Fruit fly (Drosophila melanogaster): ENCODE data around the gene mthl1.
A peak's percentile ranks its signal among the peaks of the same experiment; 100 is the strongest.

- TF ChIP-seq pan (optimal IDR thresholded peaks at IDR 0.05) (no peak), Dfd (GFP tag; optimal IDR thresholded peaks at IDR 0.05) (no peak), usp (GFP tag; optimal IDR thresholded peaks at IDR 0.05) (no peak), HLH106 (tag; optimal IDR thresholded peaks at IDR 0.05) (peak; percentile 75), psq (GFP tag; optimal IDR thresholded peaks at IDR 0.05) (peak; percentile 56), CG32264 (GFP tag; optimal IDR thresholded peaks at IDR 0.05) (peak; percentile 10)
Measured at dm6 chrX:16640260-16641100, at the start of gene mthl1, which contains the start of gene SNRPG.

Measured in whole organism, wandering third instar larva.